Worm (Caenorhabditis elegans): Measurements from ENCODE around the gene F02E11.7.

F02E11.7 gene

DNA sequence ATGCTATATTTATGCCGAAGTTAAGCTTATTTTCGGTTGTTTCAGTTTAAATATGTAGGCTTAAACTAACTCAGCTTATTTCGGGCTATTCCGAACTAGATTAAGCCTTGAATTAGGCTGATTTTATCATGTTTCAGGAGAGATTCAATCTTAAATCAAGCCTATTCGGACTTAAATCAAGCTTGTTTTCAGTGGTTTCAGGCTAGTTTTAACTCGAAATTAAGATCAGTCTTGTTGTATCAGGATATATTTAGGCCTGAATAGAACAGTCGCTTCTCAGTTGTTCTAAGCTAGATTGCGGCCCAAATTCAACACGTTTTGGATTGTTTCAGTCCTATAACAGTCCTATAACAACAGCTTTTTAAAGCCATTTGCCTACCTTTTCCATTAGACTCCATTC lies 15.7 kb upstream of the F02E11.7 start:
- TF ChIP-seq jun-1 (tag; optimal IDR thresholded peaks at IDR 0.05) (no peak), egl-13 (tag; optimal IDR thresholded peaks at IDR 0.05) (no peak), F16B12.6 (tag; optimal IDR thresholded peaks at IDR 0.05) (no peak), lin-14 (GFP tag; optimal IDR thresholded peaks at IDR 0.05) (no peak), fkh-10 (GFP tag; optimal IDR thresholded peaks at IDR 0.05) (no peak), elt-3 (tag; optimal IDR thresholded peaks at IDR 0.05) (no peak), grh-1 (GFP tag; IDR thresholded peaks at IDR 0.05) (no peak), fkh-4 (tag; optimal IDR thresholded peaks at IDR 0.05; ENCODE audit: borderline replicate concordance) (no peak), lin-35 (GFP tag; optimal IDR thresholded peaks at IDR 0.05) (no peak), nhr-71 (tag; optimal IDR thresholded peaks at IDR 0.05) (no peak), nhr-85 (tag) (no peak), C16A3.4 (tag; optimal IDR thresholded peaks at IDR 0.05) (no peak), efl-3 (GFP tag; optimal IDR thresholded peaks at IDR 0.05) (no peak), hlh-4 (tag; optimal IDR thresholded peaks at IDR 0.05) (no peak), nhr-47 (tag; optimal IDR thresholded peaks at IDR 0.05) (no peak), vab-15 (tag; optimal IDR thresholded peaks at IDR 0.05) (no peak), nhr-237 (tag; optimal IDR thresholded peaks at IDR 0.05) (no peak), sptf-1 (tag; optimal IDR thresholded peaks at IDR 0.05) (no peak), nhr-90 (tag; optimal IDR thresholded peaks at IDR 0.05; ENCODE audit: poor library complexity) (no peak)

- TF ChIP-seq efl-3 (GFP tag; optimal IDR thresholded peaks at IDR 0.05): no peak
- no peak for TF ChIP-seq mab-9 (GFP tag; IDR thresholded peaks at IDR 0.05)
- no peak for TF ChIP-seq grh-1 (GFP tag; IDR thresholded peaks at IDR 0.05)
- no peak for TF ChIP-seq nhr-77 (tag; optimal IDR thresholded peaks at IDR 0.05)
- TF ChIP-seq snpc-4 (tag; optimal IDR thresholded peaks at IDR 0.05): no peak
- no peak for TF ChIP-seq nhr-11 (tag; optimal IDR thresholded peaks at IDR 0.05)
- TF ChIP-seq sox-4 (tag; optimal IDR thresholded peaks at IDR 0.05): no peak
- no peak for TF ChIP-seq nhr-28 (tag; optimal IDR thresholded peaks at IDR 0.05)
- TF ChIP-seq isw-1 (GFP tag; IDR thresholded peaks at IDR 0.05): no peak
- TF ChIP-seq ets-5 (GFP tag; IDR thresholded peaks at IDR 0.05): no peak
- TF ChIP-seq fkh-4 (tag; optimal IDR thresholded peaks at IDR 0.05; ENCODE audit: borderline replicate concordance): no peak
- no peak for TF ChIP-seq Y116A8C.19 (tag; optimal IDR thresholded peaks at IDR 0.05; ENCODE audit: borderline replicate concordance)
- TF ChIP-seq hpl-2 (GFP tag; optimal IDR thresholded peaks at IDR 0.05): no peak
- no peak for TF ChIP-seq unc-86 (tag; optimal IDR thresholded peaks at IDR 0.05)
Observed at ce11 chrII:3259254-3259653, 8.2 kb upstream of the F02E11.7 start, which contains the start of gene gcy-19. TSS of gene gcy-19 (minus strand) at chrII:3259354.

DNA sequence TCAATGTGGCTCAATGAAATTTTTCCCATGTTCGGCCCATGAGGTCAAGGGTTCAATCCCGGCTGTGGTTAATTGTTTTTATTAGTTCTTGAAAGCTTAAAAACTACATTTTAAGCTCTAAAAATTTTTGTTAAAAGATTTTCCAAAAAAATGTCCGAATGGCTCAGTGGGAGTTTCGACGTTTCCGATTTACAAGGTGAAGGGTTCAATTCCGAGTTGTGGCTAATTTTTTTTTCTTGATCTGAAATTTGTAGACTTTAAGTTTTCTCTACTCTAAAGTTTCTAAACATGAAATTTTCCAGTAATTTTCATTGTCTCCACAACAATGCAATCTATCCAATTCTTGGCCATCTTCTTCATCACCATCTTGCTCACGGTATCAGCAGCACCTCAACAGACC lies 5.0 kb upstream of the F02E11.7 start, which contains the start of gene F02E11.2:
Gene F02E11.2 (plus strand): TSS at position 301 of the 400 bp plus-strand sequence.
- no peak for TF ChIP-seq ces-1 (GFP tag; optimal IDR thresholded peaks at IDR 0.05)
- TF ChIP-seq aly-2 (tag; optimal IDR thresholded peaks at IDR 0.05): no peak
- TF ChIP-seq hpl-2 (GFP tag; optimal IDR thresholded peaks at IDR 0.05): no peak
- no peak for TF ChIP-seq ztf-11 (tag; optimal IDR thresholded peaks at IDR 0.05)
- TF ChIP-seq F16B12.6 (tag; optimal IDR thresholded peaks at IDR 0.05): no peak
- no peak for TF ChIP-seq vab-15 (tag; optimal IDR thresholded peaks at IDR 0.05)
- TF ChIP-seq snpc-4 (tag; optimal IDR thresholded peaks at IDR 0.05): no peak
- TF ChIP-seq lin-35 (GFP tag; optimal IDR thresholded peaks at IDR 0.05): no peak
- no peak for TF ChIP-seq elt-3 (tag; optimal IDR thresholded peaks at IDR 0.05)
- no peak for TF ChIP-seq dpl-1 (GFP tag; optimal IDR thresholded peaks at IDR 0.05)
- no peak for TF ChIP-seq alr-1 (tag; optimal IDR thresholded peaks at IDR 0.05; ENCODE audit: borderline replicate concordance)

- no peak for TF ChIP-seq C16A3.4 (tag; optimal IDR thresholded peaks at IDR 0.05)
- no peak for TF ChIP-seq C34B4.2 (tag; optimal IDR thresholded peaks at IDR 0.05)
- no peak for TF ChIP-seq tbx-2 (tag; optimal IDR thresholded peaks at IDR 0.05)
- TF ChIP-seq unc-130 (tag; optimal IDR thresholded peaks at IDR 0.05): no peak
- no peak for TF ChIP-seq mdl-1 (tag; optimal IDR thresholded peaks at IDR 0.05)
- no peak for TF ChIP-seq lin-35 (GFP tag; optimal IDR thresholded peaks at IDR 0.05)
- no peak for TF ChIP-seq lin-14 (GFP tag; optimal IDR thresholded peaks at IDR 0.05)
- TF ChIP-seq fkh-4 (tag; optimal IDR thresholded peaks at IDR 0.05; ENCODE audit: borderline replicate concordance): no peak
- no peak for TF ChIP-seq vab-15 (tag; optimal IDR thresholded peaks at IDR 0.05)
- no peak for TF ChIP-seq C04F5.9 (tag; optimal IDR thresholded peaks at IDR 0.05)
- no peak for TF ChIP-seq mab-9 (GFP tag; IDR thresholded peaks at IDR 0.05)
Observed at ce11 chrII:3264704-3265103, 2.8 kb upstream of the F02E11.7 start.

All from whole organism, L1 larva.